Worm (Caenorhabditis elegans) whole organism, mixed stage, embryonic: ENCODE data around the gene daf-22.

ENCODE experiments used
- blmp-1 ChIP-seq: fragments of 150-350 bp; optimal IDR thresholded peaks from 2 replicates; lab custom pipeline; 2014; ENCODE audit warnings: missing biosample characterization, missing genetic modification characterization
- drap-1 ChIP-seq: fragments of 200-800 bp; sonication (Bioruptor generic); optimal IDR thresholded peaks from 3 replicates; lab custom pipeline; 2018; ENCODE audit warnings: mild to moderate bottlenecking, missing genetic modification characterization, missing compliant biosample characterization
- elt-1 ChIP-seq: sonication (generic microtip); optimal IDR thresholded peaks from 2 replicates; lab custom pipeline; 2017; ENCODE audit warnings: missing genetic modification characterization, mild to moderate bottlenecking, missing compliant biosample characterization, antibody characterized with exemption, moderate library complexity, borderline replicate concordance; ENCODE audit not compliant: insufficient read depth
- elt-3 ChIP-seq: fragments of 150-350 bp; optimal IDR thresholded peaks from 2 replicates; lab custom pipeline; 2014; ENCODE audit warnings: missing biosample characterization, missing genetic modification characterization
- ham-2 ChIP-seq: fragments of 200-800 bp; sonication (Bioruptor generic); optimal IDR thresholded peaks from 2 replicates; lab custom pipeline; 2018; ENCODE audit warnings: mild to moderate bottlenecking, missing genetic modification characterization, missing compliant biosample characterization
- lsy-2 ChIP-seq: fragments of 150-350 bp; optimal IDR thresholded peaks from 2 replicates; lab custom pipeline; 2014; ENCODE audit warnings: missing biosample characterization, missing genetic modification characterization
- nhr-2 ChIP-seq: fragments of 150-350 bp; optimal IDR thresholded peaks from 2 replicates; lab custom pipeline; 2014; ENCODE audit warnings: missing biosample characterization, missing genetic modification characterization
- nhr-237 ChIP-seq: fragments of 150-350 bp; optimal IDR thresholded peaks from 2 replicates; lab custom pipeline; 2014; ENCODE audit warnings: missing biosample characterization, missing genetic modification characterization
- nhr-28 ChIP-seq: fragments of 150-350 bp; optimal IDR thresholded peaks from 2 replicates; lab custom pipeline; 2014; ENCODE audit warnings: missing biosample characterization, missing genetic modification characterization
- nhr-76 ChIP-seq: sonication (generic microtip); optimal IDR thresholded peaks from 2 replicates; lab custom pipeline; 2017; ENCODE audit warnings: missing biosample characterization, missing genetic modification characterization
- pha-4 ChIP-seq: fragments of 150-350 bp; optimal IDR thresholded peaks from 2 replicates; lab custom pipeline; 2018; ENCODE audit warnings: missing biosample characterization, missing genetic modification reagents, missing genetic modification characterization
- unc-39 ChIP-seq: fragments of 150-350 bp; optimal IDR thresholded peaks from 2 replicates; lab custom pipeline; 2014; ENCODE audit warnings: missing biosample characterization, missing genetic modification characterization
- unc-62 ChIP-seq: fragments of 150-350 bp; optimal IDR thresholded peaks from 2 replicates; lab custom pipeline; 2014; ENCODE audit warnings: missing biosample characterization, missing genetic modification reagents, missing genetic modification characterization
- ztf-11 ChIP-seq: fragments of 150-350 bp; optimal IDR thresholded peaks from 2 replicates; lab custom pipeline; 2014; ENCODE audit warnings: missing biosample characterization, missing genetic modification characterization

DNA sequence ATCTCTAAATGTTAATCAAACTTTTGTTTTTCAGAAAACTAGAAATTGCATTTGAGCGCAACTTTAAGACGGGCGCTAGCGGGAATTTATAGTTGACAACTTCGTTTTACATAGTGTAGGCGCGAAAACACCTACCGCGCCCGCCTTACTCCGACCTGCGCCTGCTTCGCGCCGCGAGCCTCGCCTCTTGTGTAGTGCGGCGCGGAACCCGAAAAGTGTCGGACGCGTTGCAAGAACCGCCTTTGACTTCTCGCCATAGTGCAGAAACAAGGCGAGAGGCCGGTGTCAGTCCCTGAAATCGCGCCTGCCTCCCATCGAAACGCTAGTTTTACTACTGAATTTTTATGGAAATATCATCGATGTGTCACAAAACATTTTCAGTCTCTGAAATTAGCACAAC is 39.7 kb downstream of the daf-22 start:
- TF ChIP-seq nhr-76 (no peak), ztf-11 (tag; lab: Kevin White, UChicago) (no peak), elt-3 (tag; lab: Kevin White, UChicago) (no peak), lsy-2 (no peak), pha-4 (no peak), ham-2 (GFP tag; lab: Kevin White, UChicago) (no peak), blmp-1 (no peak), drap-1 (GFP tag; lab: Kevin White, UChicago) (no peak), nhr-28 (tag; lab: Kevin White, UChicago) (no peak), elt-1 (tag; lab: Kevin White, UChicago) (no peak), nhr-237 (tag; lab: Kevin White, UChicago) (no peak), nhr-2 (tag; lab: Kevin White, UChicago) (no peak), unc-39 (tag; lab: Kevin White, UChicago) (no peak), unc-62 (no peak)
